Fruit fly (Drosophila melanogaster): ENCODE data around the gene CG34299.

- TF ChIP-seq Hr39 (GFP tag; optimal IDR thresholded peaks at IDR 0.05) = no peak
- TF ChIP-seq topi (GFP tag; optimal IDR thresholded peaks at IDR 0.05) = no peak
- TF ChIP-seq CG6854 (GFP tag; optimal IDR thresholded peaks at IDR 0.05) = no peak
- TF ChIP-seq CG11294 (GFP tag; IDR thresholded peaks at IDR 0.05) = no peak
- no peak for TF ChIP-seq svp (GFP tag)
- no peak for TF ChIP-seq Sox15 (GFP tag; optimal IDR thresholded peaks at IDR 0.05)
- no peak for TF ChIP-seq vri (GFP tag; optimal IDR thresholded peaks at IDR 0.05)
- no peak for TF ChIP-seq OdsH (GFP tag; optimal IDR thresholded peaks at IDR 0.05)
- no peak for TF ChIP-seq net (GFP tag; optimal IDR thresholded peaks at IDR 0.05)
- no peak for TF ChIP-seq Sox102F (GFP tag; optimal IDR thresholded peaks at IDR 0.05)
- TF ChIP-seq CG9139 (GFP tag; optimal IDR thresholded peaks at IDR 0.05) = no peak
- TF ChIP-seq CG15336 (GFP tag; IDR thresholded peaks at IDR 0.05) = no peak
- TF ChIP-seq Eip75B (GFP tag; optimal IDR thresholded peaks at IDR 0.05) = no peak
- TF ChIP-seq Smox (GFP tag; optimal IDR thresholded peaks at IDR 0.05) = no peak
Observed at dm6 chr3R:30247802-30248363, 1.5 kb upstream of the CG34299 start.

All from whole organism, prepupa.